Worm (Caenorhabditis elegans) whole organism, L4 larva: ENCODE measurements around the gene F55D10.4.

Experiments used
- egl-27 ChIP-seq: sonication (generic microtip); optimal IDR thresholded peaks from 3 replicates; lab custom pipeline; 2017; ENCODE audit warnings: missing biosample characterization, missing genetic modification reagents, missing genetic modification characterization
- hif-1 ChIP-seq, 2 experiments: sonication (generic microtip); optimal IDR thresholded peaks; 2 replicates each; lab custom pipeline; 2016 to 2017; ENCODE audit warnings: missing compliant biosample characterization in 2 of 2, missing genetic modification characterization in 2 of 2, missing genetic modification reagents in 2 of 2, missing genotype in 2 of 2, mild to moderate bottlenecking in 1 of 2
- nhr-77 ChIP-seq: fragments of 150-350 bp; optimal IDR thresholded peaks from 2 replicates; lab custom pipeline; 2014; ENCODE audit warnings: missing biosample characterization, missing genetic modification characterization

- no peak for TF ChIP-seq nhr-77 (tag; lab: Kevin White, UChicago)
- no peak for TF ChIP-seq hif-1 (tag; optimal IDR thresholded peaks at IDR 0.05; lab: Kevin White, UChicago)
- TF ChIP-seq egl-27 (tag; lab: Kevin White, UChicago): no peak
Observed at ce11 chrX:4676702-4677101, 43.8 kb downstream of the F55D10.4 start.
